Worm (Caenorhabditis elegans): ENCODE measurements around the gene rpt-1.

- TF ChIP-seq hmbx-1 (tag; optimal IDR thresholded peaks at IDR 0.05) (no peak), ets-7 (tag; optimal IDR thresholded peaks at IDR 0.05) (no peak), ama-1 (optimal IDR thresholded peaks at IDR 0.05) (no peak), tbx-11 (GFP tag; IDR thresholded peaks at IDR 0.05) (no peak), F13C5.2 (tag; optimal IDR thresholded peaks at IDR 0.05) (no peak)
Measured at ce11 chrV:11995862-11996261, 13.7 kb upstream of the rpt-1 start, which contains the start of gene C52E4.12.
